Fruit fly (Drosophila melanogaster) whole organism, pupa: ENCODE measurements around the gene GILT1.

Experiments used
- CG13204 ChIP-seq: fragments of 200-800 bp; sonication (Bioruptor generic); optimal IDR thresholded peaks from 2 replicates; lab custom pipeline; 2018; ENCODE audit warnings: missing biosample characterization, mild to moderate bottlenecking, missing genetic modification characterization, moderate library complexity
- CG14655 ChIP-seq: fragments of 200-800 bp; sonication (Bioruptor generic); optimal IDR thresholded peaks from 3 replicates; lab custom pipeline; 2017; ENCODE audit warnings: mild to moderate bottlenecking, missing biosample characterization, missing genetic modification reagents, missing genetic modification characterization
- CG15710 ChIP-seq: fragments of 200-800 bp; sonication (Bioruptor generic); optimal IDR thresholded peaks from 2 replicates; lab custom pipeline; 2018; ENCODE audit warnings: missing biosample characterization, mild to moderate bottlenecking, missing genetic modification characterization, moderate library complexity
- CG17806 ChIP-seq: fragments of 200-800 bp; sonication (Bioruptor generic); optimal IDR thresholded peaks from 2 replicates; lab custom pipeline; 2018; ENCODE audit warnings: missing biosample characterization, mild to moderate bottlenecking, missing genetic modification characterization, moderate library complexity
- CG34367 ChIP-seq: fragments of 200-800 bp; sonication (Bioruptor generic); optimal IDR thresholded peaks from 2 replicates; lab custom pipeline; 2018; ENCODE audit warnings: missing biosample characterization, mild to moderate bottlenecking, missing genetic modification characterization
- CG8159 ChIP-seq: fragments of 200-800 bp; sonication (Bioruptor generic); optimal IDR thresholded peaks from 3 replicates; lab custom pipeline; 2018; ENCODE audit warnings: missing biosample characterization, mild to moderate bottlenecking, missing genetic modification characterization, moderate library complexity
- CG8301 ChIP-seq: fragments of 200-800 bp; sonication (Bioruptor generic); optimal IDR thresholded peaks from 2 replicates; lab custom pipeline; 2018; ENCODE audit warnings: missing biosample characterization, mild to moderate bottlenecking, missing genetic modification characterization
- D1 ChIP-seq: fragments of 200-800 bp; sonication (Bioruptor generic); optimal IDR thresholded peaks from 2 replicates; lab custom pipeline; 2018; ENCODE audit warnings: missing biosample characterization, mild to moderate bottlenecking, missing genetic modification characterization, moderate library complexity
- EcR ChIP-seq: fragments of 200-800 bp; sonication (Bioruptor generic); optimal IDR thresholded peaks from 3 replicates; lab custom pipeline; 2019; ENCODE audit warnings: missing biosample characterization, missing genetic modification characterization, mild to moderate bottlenecking, moderate library complexity, missing genetic modification reagents
- Ets98B ChIP-seq: fragments of 200-800 bp; sonication (Bioruptor generic); IDR thresholded peaks from 2 replicates; pipeline ENCODE4 v1.3.6; 2022; ENCODE audit warnings: missing biosample characterization, missing genetic modification characterization
- fd96Ca ChIP-seq: fragments of 200-800 bp; sonication (Bioruptor generic); IDR thresholded peaks from 3 replicates; pipeline ENCODE4 v1.3.6; 2022; ENCODE audit warnings: missing biosample characterization, missing genetic modification characterization

DNA sequence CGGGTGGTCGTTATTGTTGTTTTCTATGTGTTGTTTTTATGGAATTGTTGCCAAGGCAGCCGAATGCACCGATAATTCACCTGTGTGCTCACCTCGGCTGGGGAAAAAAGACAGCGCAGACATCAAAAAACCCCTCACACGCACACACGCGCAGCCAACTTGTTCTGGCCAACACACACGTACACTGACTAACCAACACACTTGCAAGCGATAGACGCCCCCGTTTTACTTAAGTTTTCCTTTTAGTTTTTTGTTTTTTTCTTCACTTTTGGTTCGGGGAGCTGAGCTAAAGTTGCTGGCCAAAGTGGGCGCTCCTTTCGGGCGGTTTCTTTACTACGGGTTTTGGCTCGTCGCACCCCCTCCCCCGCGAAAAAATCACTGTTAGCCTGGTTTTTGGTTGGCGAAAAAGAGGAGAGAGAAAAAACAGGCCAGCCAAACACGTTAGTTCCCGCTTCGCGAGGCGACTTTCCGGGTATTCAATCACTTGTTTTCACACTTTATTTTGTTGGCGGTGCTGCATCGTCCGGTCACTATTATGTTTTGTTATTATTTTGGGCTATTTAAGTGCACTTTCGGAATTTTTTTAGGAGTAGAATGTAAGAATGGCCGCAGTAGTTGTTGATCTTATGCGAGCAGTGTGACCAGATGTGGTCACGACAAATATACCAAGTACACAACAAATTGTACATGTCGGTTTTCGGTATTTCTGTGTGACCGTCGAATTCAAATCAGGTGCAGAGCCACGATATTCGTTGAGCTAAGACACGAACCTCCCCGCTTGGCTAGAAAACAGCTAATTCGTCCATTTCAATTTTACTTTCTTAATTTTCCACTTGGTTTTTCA lies 32.9 kb upstream of the GILT1 start, which contains the start of gene yrt:
- TF ChIP-seq CG8301 (tag; lab: Kevin White, UChicago) (no peak), CG14655 (GFP tag; lab: Kevin White, UChicago) (no peak), D1 (tag; lab: Kevin White, UChicago) (no peak), CG15710 (tag; lab: Kevin White, UChicago) (no peak), EcR (GFP tag; lab: Kevin White, UChicago) (no peak), CG17806 (tag; lab: Kevin White, UChicago) (no peak), CG34367 (tag; lab: Kevin White, UChicago) (no peak), fd96Ca (GFP tag; lab: Robert Waterston, UW) (no peak), CG8159 (no peak), CG13204 (GFP tag; lab: Kevin White, UChicago) (peak; percentile 9), Ets98B (GFP tag; lab: Robert Waterston, UW) (no peak)
